Worm (Caenorhabditis elegans): ENCODE data around the gene mec-14.

The mec-14 gene

DNA sequence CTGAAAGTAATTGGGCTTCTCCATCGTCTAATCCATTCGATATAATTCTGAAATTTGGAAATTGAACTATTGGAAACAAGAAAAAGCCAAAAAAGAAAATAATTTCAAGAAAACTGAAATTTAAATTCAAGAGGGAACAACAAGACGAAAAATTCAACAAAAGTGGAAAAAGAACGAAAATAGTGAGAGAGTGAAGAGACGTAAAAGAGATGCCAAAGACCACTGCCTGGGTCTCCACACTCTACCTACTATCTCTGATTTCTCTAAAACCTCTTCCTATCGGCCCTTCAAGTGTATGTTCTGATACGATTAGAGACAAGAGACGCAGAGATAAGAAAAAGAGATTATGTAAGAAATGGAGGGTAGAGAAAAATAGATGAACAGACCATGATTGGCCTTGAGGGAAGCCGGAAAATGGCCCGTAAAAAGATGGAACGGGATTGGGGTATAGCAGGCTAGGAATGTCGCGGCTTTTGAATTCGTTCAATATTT lies 39.0 kb downstream of the mec-14 start, which contains the start of gene ogt-1:
ogt-1 (minus strand) TSS at position 51 of the 492 bp plus-strand sequence.
- no peak for TF ChIP-seq dmd-9 (GFP tag; IDR thresholded peaks at IDR 0.05)
- TF ChIP-seq nhr-48 (tag; optimal IDR thresholded peaks at IDR 0.05): peak; percentile 75
- TF ChIP-seq lsy-2 (tag; optimal IDR thresholded peaks at IDR 0.05): peak; percentile 75 to 92
- TF ChIP-seq spr-3 (GFP tag; optimal IDR thresholded peaks at IDR 0.05): peak; percentile 24
- TF ChIP-seq ztf-7 (tag; optimal IDR thresholded peaks at IDR 0.05): no peak
- peak; percentile 32 for TF ChIP-seq ceh-28 (tag; optimal IDR thresholded peaks at IDR 0.05)
- TF ChIP-seq lin-15B (tag; optimal IDR thresholded peaks at IDR 0.05): no peak
- TF ChIP-seq fos-1 (tag; optimal IDR thresholded peaks at IDR 0.05): no peak
- TF ChIP-seq php-3 (GFP tag; IDR thresholded peaks at IDR 0.05): 0 out of 2 replicates have a peak, but pooled peaks have one; percentile 36
- peak; percentile 65 for TF ChIP-seq nhr-28 (tag; optimal IDR thresholded peaks at IDR 0.05)
- no peak for TF ChIP-seq F44E2.7 (GFP tag; IDR thresholded peaks at IDR 0.05)
- TF ChIP-seq saeg-2 (GFP tag; IDR thresholded peaks at IDR 0.05): 0 out of 2 replicates have a peak, but pooled peaks have one; percentile 37
- peak; percentile 85 for TF ChIP-seq rbr-2 (tag; optimal IDR thresholded peaks at IDR 0.05)
- TF ChIP-seq nhr-76 (tag; optimal IDR thresholded peaks at IDR 0.05): peak; percentile 25
- peak; percentile 80 for TF ChIP-seq duxl-1 (tag; optimal IDR thresholded peaks at IDR 0.05; ENCODE audit: poor library complexity)
- TF ChIP-seq ctbp-1 (GFP tag; IDR thresholded peaks at IDR 0.05): peak; percentile 84
- peak; percentile 51 for TF ChIP-seq nhr-10 (tag; optimal IDR thresholded peaks at IDR 0.05)
- no peak for TF ChIP-seq lin-29 (GFP tag; IDR thresholded peaks at IDR 0.05)
- no peak for TF ChIP-seq Y5F2A.4 (GFP tag; optimal IDR thresholded peaks at IDR 0.05)
- no peak for TF ChIP-seq daf-12 (tag; optimal IDR thresholded peaks at IDR 0.05)
- TF ChIP-seq tra-1 (GFP tag; IDR thresholded peaks at IDR 0.05): peak; percentile 62; the same call in 1 of the 2 replicates
- peak; percentile 33 for TF ChIP-seq spr-1 (tag; optimal IDR thresholded peaks at IDR 0.05)
- peak; percentile 88 for TF ChIP-seq mep-1 (tag; optimal IDR thresholded peaks at IDR 0.05)
- TF ChIP-seq jun-1 (tag; optimal IDR thresholded peaks at IDR 0.05): peak; percentile 65
- peak; percentile 35 for TF ChIP-seq nhr-25 (tag; optimal IDR thresholded peaks at IDR 0.05; ENCODE audit: borderline replicate concordance, insufficient read depth)
- TF ChIP-seq madf-9 (GFP tag; conservative IDR thresholded peaks at IDR 0.05): peak; percentile 25; the same call in 1 of the 2 replicates
- TF ChIP-seq pha-4 (GFP tag; IDR thresholded peaks at IDR 0.05): peak; percentile 65; the same call in 1 of the 2 replicates
- TF ChIP-seq pha-4 (tag; optimal IDR thresholded peaks at IDR 0.05): peak; percentile 91
- peak in 1 of 2 experiments; percentile 65 for TF ChIP-seq hif-1 (tag; optimal IDR thresholded peaks at IDR 0.05)
- TF ChIP-seq F49E8.2 (tag; optimal IDR thresholded peaks at IDR 0.05; ENCODE audit: borderline replicate concordance): no peak
- no peak for TF ChIP-seq nhr-41 (GFP tag; IDR thresholded peaks at IDR 0.05)
- TF ChIP-seq ceh-82 (tag; optimal IDR thresholded peaks at IDR 0.05): no peak
- TF ChIP-seq lin-38 (GFP tag; IDR thresholded peaks at IDR 0.05): peak; percentile 64
- TF ChIP-seq nhr-6 (tag; optimal IDR thresholded peaks at IDR 0.05): peak; percentile 92
- TF ChIP-seq lim-7 (GFP tag; IDR thresholded peaks at IDR 0.05): no peak
- no peak for TF ChIP-seq skn-1 (tag; optimal IDR thresholded peaks at IDR 0.05)
- peak; percentile 40 for TF ChIP-seq F37D6.2 (tag; optimal IDR thresholded peaks at IDR 0.05)
- no peak for TF ChIP-seq daf-8 (GFP tag; IDR thresholded peaks at IDR 0.05)
- peak; percentile 28 for TF ChIP-seq lin-13 (GFP tag; optimal IDR thresholded peaks at IDR 0.05)
- TF ChIP-seq daf-16 (GFP tag; optimal IDR thresholded peaks at IDR 0.05): peak in 1 of 2 experiments; percentile 24
- TF ChIP-seq daf-16 (tag; optimal IDR thresholded peaks at IDR 0.05): peak; percentile 82
- TF ChIP-seq dve-1 (tag; optimal IDR thresholded peaks at IDR 0.05; ENCODE audit: insufficient read depth): peak; percentile 89
- peak; percentile 87 to 88 for TF ChIP-seq mdl-1 (tag; optimal IDR thresholded peaks at IDR 0.05)
- no peak for TF ChIP-seq gei-8 (GFP tag; optimal IDR thresholded peaks at IDR 0.05)
- peak; percentile 58 for TF ChIP-seq ces-1 (GFP tag; optimal IDR thresholded peaks at IDR 0.05)
- TF ChIP-seq dpl-1 (GFP tag; optimal IDR thresholded peaks at IDR 0.05): peak; percentile 61
- TF ChIP-seq D1046.2 (GFP tag; IDR thresholded peaks at IDR 0.05): no peak
- peak; percentile 31; the same call in 1 of the 2 replicates for TF ChIP-seq lin-1 (GFP tag; IDR thresholded peaks at IDR 0.05)
- TF ChIP-seq egl-43 (GFP tag; IDR thresholded peaks at IDR 0.05): no peak
- TF ChIP-seq T26A8.4 (GFP tag; IDR thresholded peaks at IDR 0.05): peak; percentile 80

All from whole organism, L4 larva.